Worm (Caenorhabditis elegans) whole organism, L1 larva: ENCODE results near the gene H41C03.2.

Source experiments
- C04F5.9 ChIP-seq: sonication (generic microtip); optimal IDR thresholded peaks from 2 replicates; lab custom pipeline; 2016; ENCODE audit warnings: missing genetic modification characterization, missing compliant biosample characterization
- C16A3.4 ChIP-seq: fragments of 150-350 bp; optimal IDR thresholded peaks from 2 replicates; lab custom pipeline; 2014; ENCODE audit warnings: missing biosample characterization, missing genetic modification characterization
- C34B4.2 ChIP-seq: sonication (generic microtip); optimal IDR thresholded peaks from 2 replicates; lab custom pipeline; 2017; ENCODE audit warnings: mild to moderate bottlenecking, missing genetic modification characterization, missing compliant biosample characterization
- Y116A8C.19 ChIP-seq: sonication (generic microtip); optimal IDR thresholded peaks from 2 replicates; lab custom pipeline; 2016; ENCODE audit warnings: missing compliant biosample characterization, missing genetic modification characterization, borderline replicate concordance
- aha-1 ChIP-seq: fragments of 150-350 bp; optimal IDR thresholded peaks from 2 replicates; lab custom pipeline; 2014; ENCODE audit warnings: missing biosample characterization, missing genetic modification characterization
- ama-1 ChIP-seq: fragments of 150-350 bp; optimal IDR thresholded peaks from 2 replicates; lab custom pipeline; 2014
- blmp-1 ChIP-seq: fragments of 150-350 bp; optimal IDR thresholded peaks from 2 replicates; lab custom pipeline; 2014; ENCODE audit warnings: missing biosample characterization, missing genetic modification characterization
- ceh-63 ChIP-seq: fragments of 200-800 bp; sonication (Bioruptor generic); optimal IDR thresholded peaks from 2 replicates; lab custom pipeline; 2018; ENCODE audit warnings: mild to moderate bottlenecking, missing genetic modification characterization, missing compliant biosample characterization
- ceh-82 ChIP-seq, 3 experiments: fragments of 150-350 bp in 1 of 3; sonication (generic microtip) in 2 of 3; optimal IDR thresholded peaks; 2 replicates each; lab custom pipeline; 2014 to 2017; ENCODE audit warnings: missing biosample characterization in 3 of 3, missing genetic modification characterization in 3 of 3
- ceh-90 ChIP-seq: sonication (generic microtip); optimal IDR thresholded peaks from 2 replicates; lab custom pipeline; 2016; ENCODE audit warnings: missing genetic modification characterization, missing compliant biosample characterization
- ces-1 ChIP-seq: fragments of 150-350 bp; optimal IDR thresholded peaks from 2 replicates; lab custom pipeline; 2014; ENCODE audit warnings: missing biosample characterization, missing genetic modification reagents, missing genetic modification characterization
- dpl-1 ChIP-seq, 3 experiments: fragments of 150-350 bp in 2 of 3; sonication (generic microtip) in 1 of 3; optimal IDR thresholded peaks; 2 replicates each; lab custom pipeline; 2014 to 2017; ENCODE audit warnings: missing biosample characterization in 3 of 3, missing genetic modification characterization in 3 of 3, missing genetic modification reagents in 3 of 3
- efl-1 ChIP-seq, 4 experiments: fragments of 150-350 bp; optimal IDR thresholded peaks in 3 of 4; peaks in 1 of 4; 1 replicate in 1 of 4; 2 replicates in 3 of 4; lab custom pipeline; 2014; ENCODE audit warnings: missing biosample characterization in 2 of 4, missing genetic modification characterization in 2 of 4, missing genetic modification reagents in 2 of 4
- egl-13 ChIP-seq: sonication (generic microtip); optimal IDR thresholded peaks from 2 replicates; lab custom pipeline; 2016; ENCODE audit warnings: missing genotype, missing genetic modification reagents, missing genetic modification characterization, missing compliant biosample characterization
- elt-3 ChIP-seq, 6 experiments: fragments of 150-350 bp in 1 of 6; sonication (generic microtip); optimal IDR thresholded peaks; 2 replicates each; lab custom pipeline; 2017 to 2018; ENCODE audit warnings: missing biosample characterization in 6 of 6, missing genetic modification characterization in 6 of 6, inconsistent platforms in 1 of 6
- ets-5 ChIP-seq: fragments of 200-800 bp; sonication (Bioruptor generic); IDR thresholded peaks from 2 replicates; pipeline ENCODE4 v1.3.6; 2022; ENCODE audit warnings: missing genetic modification characterization, missing compliant biosample characterization
- fkh-10 ChIP-seq: sonication (generic microtip); optimal IDR thresholded peaks from 2 replicates; lab custom pipeline; 2017; ENCODE audit warnings: missing biosample characterization, missing genetic modification reagents, missing genetic modification characterization
- fkh-4 ChIP-seq: sonication (generic microtip); optimal IDR thresholded peaks from 2 replicates; lab custom pipeline; 2016; ENCODE audit warnings: missing compliant biosample characterization, missing genetic modification characterization, borderline replicate concordance
- fkh-8 ChIP-seq: sonication (generic microtip); optimal IDR thresholded peaks from 2 replicates; lab custom pipeline; 2016; ENCODE audit warnings: mild to moderate bottlenecking, missing genetic modification characterization, missing compliant biosample characterization
- fos-1 ChIP-seq: fragments of 150-350 bp; optimal IDR thresholded peaks from 2 replicates; lab custom pipeline; 2014; ENCODE audit warnings: missing biosample characterization, missing genetic modification characterization
- grh-1 ChIP-seq: fragments of 200-800 bp; sonication (Bioruptor generic); IDR thresholded peaks from 2 replicates; pipeline ENCODE4 v1.3.6; 2022; ENCODE audit warnings: missing genetic modification reagents, missing genetic modification characterization, missing compliant biosample characterization
- hlh-17 ChIP-seq: fragments of 200-800 bp; sonication (Bioruptor generic); optimal IDR thresholded peaks from 2 replicates; lab custom pipeline; 2018; ENCODE audit warnings: missing genetic modification characterization, mild to moderate bottlenecking, missing compliant biosample characterization, moderate library complexity, borderline replicate concordance
- hlh-4 ChIP-seq: sonication (generic microtip); optimal IDR thresholded peaks from 2 replicates; lab custom pipeline; 2016; ENCODE audit warnings: mild to moderate bottlenecking, missing genetic modification characterization, missing compliant biosample characterization
- isw-1 ChIP-seq: fragments of 200-800 bp; sonication (Bioruptor generic); IDR thresholded peaks from 2 replicates; pipeline ENCODE4 v1.3.6; 2022; ENCODE audit warnings: missing genetic modification characterization, missing compliant biosample characterization
- jun-1 ChIP-seq: fragments of 150-350 bp; optimal IDR thresholded peaks from 2 replicates; lab custom pipeline; 2014; ENCODE audit warnings: missing biosample characterization, missing genetic modification reagents, missing genetic modification characterization
- lin-13 ChIP-seq: fragments of 150-350 bp; optimal IDR thresholded peaks from 2 replicates; lab custom pipeline; 2014; ENCODE audit warnings: missing biosample characterization, missing genetic modification reagents, missing genetic modification characterization
- lin-15B ChIP-seq: fragments of 150-350 bp; sonication (generic microtip); optimal IDR thresholded peaks from 3 replicates; lab custom pipeline; 2014; ENCODE audit warnings: missing biosample characterization, missing genetic modification characterization
- lin-39 ChIP-seq: fragments of 150-350 bp; optimal IDR thresholded peaks from 2 replicates; lab custom pipeline; 2014; ENCODE audit warnings: missing biosample characterization, missing genetic modification reagents, missing genetic modification characterization
- lir-3 ChIP-seq: sonication (generic microtip); optimal IDR thresholded peaks from 2 replicates; lab custom pipeline; 2016; ENCODE audit warnings: mild to moderate bottlenecking, missing genetic modification characterization, moderate library complexity, missing compliant biosample characterization; ENCODE audit not compliant: poor library complexity
- mab-9 ChIP-seq: fragments of 200-800 bp; sonication (Bioruptor generic); IDR thresholded peaks from 2 replicates; pipeline ENCODE4 v1.3.6; 2022; ENCODE audit warnings: missing genetic modification reagents, missing genetic modification characterization, missing compliant biosample characterization
- mdl-1 ChIP-seq, 2 experiments: fragments of 150-350 bp; optimal IDR thresholded peaks; 2 replicates each; lab custom pipeline; 2014 to 2017; ENCODE audit warnings: missing biosample characterization in 2 of 2, missing genetic modification characterization in 2 of 2, inconsistent platforms in 1 of 2
- mep-1 ChIP-seq: fragments of 150-350 bp; optimal IDR thresholded peaks from 2 replicates; lab custom pipeline; 2014; ENCODE audit warnings: missing biosample characterization, missing genetic modification characterization
- nhr-12 ChIP-seq: sonication (generic microtip); optimal IDR thresholded peaks from 2 replicates; lab custom pipeline; 2017; ENCODE audit warnings: missing biosample characterization, missing genetic modification characterization
- nhr-19 ChIP-seq: fragments of 200-800 bp; sonication (Bioruptor generic); conservative IDR thresholded peaks from 2 replicates; pipeline ENCODE4 v1.3.6; 2022; ENCODE audit warnings: missing genetic modification characterization, missing compliant biosample characterization
- nhr-237 ChIP-seq: fragments of 150-350 bp; optimal IDR thresholded peaks from 2 replicates; lab custom pipeline; 2014; ENCODE audit warnings: missing biosample characterization, missing genetic modification characterization
- nhr-47 ChIP-seq: sonication (generic microtip); optimal IDR thresholded peaks from 2 replicates; lab custom pipeline; 2016; ENCODE audit warnings: mild to moderate bottlenecking, missing genetic modification characterization, moderate library complexity, missing compliant biosample characterization
- nhr-76 ChIP-seq: sonication (generic microtip); optimal IDR thresholded peaks from 2 replicates; lab custom pipeline; 2017; ENCODE audit warnings: missing biosample characterization, missing genetic modification characterization
- nhr-77 ChIP-seq: fragments of 150-350 bp; optimal IDR thresholded peaks from 2 replicates; lab custom pipeline; 2014; ENCODE audit warnings: missing biosample characterization, missing genetic modification characterization
- nhr-84 ChIP-seq: sonication (generic microtip); optimal IDR thresholded peaks from 2 replicates; lab custom pipeline; 2017; ENCODE audit warnings: missing biosample characterization, missing genetic modification characterization
- nhr-85 ChIP-seq: sonication (generic microtip); peaks from one replicate; lab custom pipeline; 2016; ENCODE audit warnings: missing genetic modification characterization, inconsistent platforms, missing compliant biosample characterization
- pax-3 ChIP-seq: fragments of 200-800 bp; sonication (Bioruptor generic); optimal IDR thresholded peaks from 2 replicates; lab custom pipeline; 2018; ENCODE audit warnings: mild to moderate bottlenecking, missing genetic modification characterization, moderate library complexity, missing compliant biosample characterization
- pqm-1 ChIP-seq: sonication (generic microtip); optimal IDR thresholded peaks from 3 replicates; lab custom pipeline; 2017; ENCODE audit warnings: missing biosample characterization, missing genetic modification characterization
- skn-1 ChIP-seq: fragments of 150-350 bp; optimal IDR thresholded peaks from 2 replicates; lab custom pipeline; 2014; ENCODE audit warnings: missing biosample characterization, missing genetic modification characterization
- snu-23 ChIP-seq: sonication (generic microtip); optimal IDR thresholded peaks from 2 replicates; lab custom pipeline; 2016; ENCODE audit warnings: missing genetic modification characterization, missing compliant biosample characterization
- sptf-1 ChIP-seq: fragments of 150-350 bp; optimal IDR thresholded peaks from 2 replicates; lab custom pipeline; 2014; ENCODE audit warnings: missing biosample characterization, missing genetic modification characterization
- sup-37 ChIP-seq: fragments of 200-800 bp; sonication (Bioruptor generic); optimal IDR thresholded peaks from 2 replicates; lab custom pipeline; 2018; ENCODE audit warnings: mild to moderate bottlenecking, missing genetic modification characterization, missing compliant biosample characterization
- unc-130 ChIP-seq: fragments of 150-350 bp; optimal IDR thresholded peaks from 2 replicates; lab custom pipeline; 2017; ENCODE audit warnings: missing biosample characterization, missing genetic modification characterization, inconsistent platforms
- unc-30 ChIP-seq: sonication (generic microtip); optimal IDR thresholded peaks from 2 replicates; lab custom pipeline; 2017; ENCODE audit warnings: missing biosample characterization, missing genetic modification characterization
- unc-62 ChIP-seq: fragments of 150-350 bp; optimal IDR thresholded peaks from 2 replicates; lab custom pipeline; 2014; ENCODE audit warnings: missing biosample characterization, missing genetic modification reagents, missing genetic modification characterization
- unc-86 ChIP-seq: sonication (generic microtip); optimal IDR thresholded peaks from 2 replicates; lab custom pipeline; 2016; ENCODE audit warnings: missing genetic modification characterization, missing compliant biosample characterization
- unc-98 ChIP-seq: fragments of 200-800 bp; sonication (Bioruptor generic); IDR thresholded peaks from 2 replicates; pipeline ENCODE4 v1.3.6; 2022; ENCODE audit warnings: missing genetic modification characterization, missing compliant biosample characterization
- vab-15 ChIP-seq: sonication (generic microtip); optimal IDR thresholded peaks from 2 replicates; lab custom pipeline; 2017; ENCODE audit warnings: missing genotype, mild to moderate bottlenecking, missing genetic modification characterization, missing compliant biosample characterization
- xbp-1 ChIP-seq: sonication (generic microtip); optimal IDR thresholded peaks from 2 replicates; lab custom pipeline; 2016; ENCODE audit warnings: missing genetic modification characterization, missing compliant biosample characterization
- ztf-11 ChIP-seq, 2 experiments: sonication (generic microtip); optimal IDR thresholded peaks; 2 replicates each; lab custom pipeline; 2016 to 2017; ENCODE audit warnings: missing genetic modification characterization in 2 of 2, missing biosample characterization in 1 of 2, missing compliant biosample characterization in 1 of 2

Gene H41C03.2

ce11 chrII:5839227-5839626 is 12.7 kb downstream of the H41C03.2 start, which contains the start of gene ZK1248.19:
TSS of gene ZK1248.19 (minus strand) at chrII:5839414.
- no peak for TF ChIP-seq blmp-1 (tag; lab: Kevin White, UChicago)
- TF ChIP-seq fkh-8 (tag; lab: Kevin White, UChicago), result no peak
- peak; percentile 5 to 49 (median 31) for TF ChIP-seq dpl-1 (GFP tag; optimal IDR thresholded peaks at IDR 0.05; lab: Kevin White, UChicago)
- no peak for TF ChIP-seq nhr-84 (tag; lab: Kevin White, UChicago)
- TF ChIP-seq lin-39 (tag; lab: Kevin White, UChicago), result no peak
- TF ChIP-seq mdl-1 (tag; optimal IDR thresholded peaks at IDR 0.05; lab: Kevin White, UChicago), result no peak
- no peak for TF ChIP-seq unc-30 (tag; lab: Kevin White, UChicago)
- peak in 1 of 3 experiments; percentile 13 for TF ChIP-seq ceh-82 (tag; optimal IDR thresholded peaks at IDR 0.05; lab: Kevin White, UChicago)
- TF ChIP-seq pax-3 (tag; lab: Kevin White, UChicago), result no peak
- no peak for TF ChIP-seq fkh-10 (GFP tag; lab: Kevin White, UChicago)
- no peak for TF ChIP-seq C04F5.9
- TF ChIP-seq nhr-77, result no peak
- TF ChIP-seq aha-1 (tag; lab: Kevin White, UChicago), result no peak
- no peak for TF ChIP-seq sup-37 (GFP tag; lab: Kevin White, UChicago)
- no peak for TF ChIP-seq vab-15 (tag; lab: Kevin White, UChicago)
- no peak for TF ChIP-seq lin-15B
- no peak for TF ChIP-seq unc-62 (GFP tag; lab: Kevin White, UChicago)
- TF ChIP-seq nhr-47, result peak; percentile 35
- TF ChIP-seq ceh-90 (tag; lab: Kevin White, UChicago), result no peak
- TF ChIP-seq xbp-1 (tag; lab: Kevin White, UChicago), result peak; percentile 15
- TF ChIP-seq unc-98 (GFP tag; lab: Robert Waterston, UW), result no peak
- no peak for TF ChIP-seq pqm-1 (tag; lab: Kevin White, UChicago)
- TF ChIP-seq lir-3 (tag; lab: Kevin White, UChicago), result no peak
- TF ChIP-seq egl-13 (tag; lab: Kevin White, UChicago), result no peak
- no peak for TF ChIP-seq fkh-4 (tag; lab: Kevin White, UChicago)
- peak; percentile 9 for TF ChIP-seq nhr-85 (tag; lab: Kevin White, UChicago)
- peak; percentile 54 for TF ChIP-seq C16A3.4 (tag; lab: Kevin White, UChicago)
- peak; percentile 16 for TF ChIP-seq mep-1 (tag; lab: Kevin White, UChicago)
- TF ChIP-seq nhr-19, result no peak
- TF ChIP-seq mab-9 (GFP tag; lab: Robert Waterston, UW), result no peak
- no peak for TF ChIP-seq nhr-12 (tag; lab: Kevin White, UChicago)
- TF ChIP-seq elt-3 (tag; optimal IDR thresholded peaks at IDR 0.05; lab: Kevin White, UChicago), result peak in 1 of 6 experiments; percentile 4
- TF ChIP-seq skn-1 (tag; lab: Kevin White, UChicago), result no peak
- TF ChIP-seq snu-23 (GFP tag; lab: Kevin White, UChicago), result peak; percentile 53
- TF ChIP-seq sptf-1 (tag; lab: Kevin White, UChicago), result no peak
- no peak for TF ChIP-seq nhr-237 (tag; lab: Kevin White, UChicago)
- TF ChIP-seq ama-1 (lab: Kevin White, UChicago), result no peak
- TF ChIP-seq isw-1 (GFP tag; lab: Robert Waterston, UW), result no peak
- no peak for TF ChIP-seq fos-1 (tag; lab: Kevin White, UChicago)
- TF ChIP-seq hlh-17 (GFP tag; lab: Kevin White, UChicago), result no peak
- peak; percentile 53 to 54 for TF ChIP-seq efl-1 (optimal IDR thresholded peaks at IDR 0.05; lab: Kevin White, UChicago)
- peak; percentile 32 to 95 for TF ChIP-seq efl-1 (GFP tag; optimal IDR thresholded peaks at IDR 0.05 in 1 of 2; lab: Kevin White, UChicago)
- no peak for TF ChIP-seq C34B4.2 (tag; lab: Kevin White, UChicago)
- TF ChIP-seq hlh-4, result no peak
- TF ChIP-seq ces-1 (GFP tag; lab: Kevin White, UChicago), result no peak
- TF ChIP-seq Y116A8C.19, result no peak
- no peak for TF ChIP-seq unc-86 (tag; lab: Kevin White, UChicago)
- no peak for TF ChIP-seq ets-5
- TF ChIP-seq jun-1 (tag; lab: Kevin White, UChicago), result no peak
- TF ChIP-seq nhr-76 (tag; lab: Kevin White, UChicago), result no peak
- TF ChIP-seq ztf-11 (tag; optimal IDR thresholded peaks at IDR 0.05; lab: Kevin White, UChicago), result no peak
- TF ChIP-seq unc-130 (tag; lab: Kevin White, UChicago), result peak; percentile 32
- no peak for TF ChIP-seq lin-13
- TF ChIP-seq grh-1 (GFP tag; lab: Robert Waterston, UW), result no peak
- no peak for TF ChIP-seq ceh-63 (GFP tag; lab: Kevin White, UChicago)
